Worm (Caenorhabditis elegans): ENCODE results near the gene C25H3.11.
"Not testable (repeated sequence)": the region's sequence is repeated elsewhere in the genome, so short reads cannot be mapped to it uniquely, and the experiment has no call there.

DNA sequence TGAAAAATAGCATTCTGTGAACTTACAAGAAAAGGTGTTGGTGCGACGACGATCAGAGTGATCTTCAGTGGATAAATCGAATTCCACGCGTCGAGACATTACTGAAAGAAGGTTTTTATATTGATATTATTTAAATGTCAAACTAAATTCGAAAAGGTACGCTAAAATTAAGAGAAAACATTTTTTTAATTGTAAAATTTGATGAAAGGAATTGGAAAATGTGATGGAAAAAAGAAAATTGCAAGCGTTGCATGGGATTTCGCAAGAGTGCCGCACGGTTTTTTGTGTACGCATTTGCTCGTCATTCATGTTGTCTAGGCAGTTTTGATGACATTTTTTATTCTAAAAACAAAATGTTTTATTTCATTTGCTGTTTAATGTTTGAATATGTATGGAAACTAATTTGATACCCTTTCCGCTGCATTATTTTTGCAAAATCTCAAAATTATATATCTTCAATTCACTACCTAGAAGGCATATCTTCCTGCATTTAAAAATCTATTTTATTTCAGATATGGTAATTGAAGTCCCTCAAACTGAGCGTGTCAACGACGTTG is 66.4 kb downstream of the C25H3.11 start, which contains the start of the genes eif-3.L and npl-4.2:
- not testable (repeated sequence) for TF ChIP-seq lin-13 (tag; optimal IDR thresholded peaks at IDR 0.05); unc-39 (tag; optimal IDR thresholded peaks at IDR 0.05); ces-1 (GFP tag; optimal IDR thresholded peaks at IDR 0.05); nhr-28 (tag; optimal IDR thresholded peaks at IDR 0.05); flh-1 (GFP tag; optimal IDR thresholded peaks at IDR 0.05)
